Fruit fly (Drosophila melanogaster) whole organism, embryonic: Measurements from ENCODE around the gene CG14326.

ENCODE experiments used
- ATbp ChIP-seq: fragments of 200-800 bp; sonication (Bioruptor generic); optimal IDR thresholded peaks from 2 replicates; lab custom pipeline; 2017; ENCODE audit warnings: missing biosample characterization, mild to moderate bottlenecking, missing genetic modification characterization, missing genetic modification reagents
- Asciz ChIP-seq: fragments of 200-800 bp; sonication (Bioruptor generic); optimal IDR thresholded peaks from 2 replicates; lab custom pipeline; 2017; ENCODE audit warnings: missing biosample characterization, mild to moderate bottlenecking, missing genetic modification characterization, missing genetic modification reagents
- CG10979 ChIP-seq: fragments of 200-800 bp; sonication (Bioruptor generic); optimal IDR thresholded peaks from 2 replicates; lab custom pipeline; 2018; ENCODE audit warnings: missing biosample characterization, mild to moderate bottlenecking, missing genetic modification characterization, moderate library complexity
- CG11504 ChIP-seq: fragments of 200-800 bp; sonication (Bioruptor generic); optimal IDR thresholded peaks from 3 replicates; lab custom pipeline; 2019; ENCODE audit warnings: missing biosample characterization, mild to moderate bottlenecking, missing genetic modification characterization, moderate library complexity
- CG11723 ChIP-seq: fragments of 200-800 bp; sonication (Bioruptor generic); optimal IDR thresholded peaks from 2 replicates; lab custom pipeline; 2017; ENCODE audit warnings: missing biosample characterization, mild to moderate bottlenecking, missing genetic modification characterization
- CG13123 ChIP-seq: fragments of 200-800 bp; sonication (Bioruptor generic); optimal IDR thresholded peaks from 2 replicates; lab custom pipeline; 2016; ENCODE audit warnings: missing biosample characterization, missing genetic modification characterization
- CG13287 ChIP-seq: fragments of 200-800 bp; sonication (Bioruptor generic); IDR thresholded peaks from 2 replicates; pipeline ENCODE4 v1.3.6; 2022; ENCODE audit warnings: missing biosample characterization, missing genetic modification characterization; ENCODE audit not compliant: partially characterized antibody
- CG15514 ChIP-seq: fragments of 200-800 bp; sonication (Bioruptor generic); optimal IDR thresholded peaks from 3 replicates; lab custom pipeline; 2017; ENCODE audit warnings: missing biosample characterization, missing genetic modification characterization, mild to moderate bottlenecking, moderate library complexity, missing genetic modification reagents
- CG2199 ChIP-seq: fragments of 200-800 bp; sonication (Bioruptor generic); IDR thresholded peaks from 3 replicates; pipeline ENCODE4 v1.3.6; 2022; ENCODE audit warnings: missing biosample characterization, missing genetic modification characterization
- CG2678 ChIP-seq: fragments of 200-800 bp; sonication (Bioruptor generic); optimal IDR thresholded peaks from 3 replicates; lab custom pipeline; 2019; ENCODE audit warnings: missing biosample characterization, mild to moderate bottlenecking, missing genetic modification characterization, moderate library complexity
- CG31441 ChIP-seq: fragments of 200-800 bp; sonication (Bioruptor generic); IDR thresholded peaks from 2 replicates; pipeline ENCODE4 v1.3.6; 2022; ENCODE audit warnings: missing biosample characterization, missing genetic modification characterization
- CG34224 ChIP-seq: fragments of 200-800 bp; sonication (Bioruptor generic); IDR thresholded peaks from 3 replicates; pipeline ENCODE4 v1.3.6; 2022; ENCODE audit warnings: missing biosample characterization, missing genetic modification characterization; ENCODE audit not compliant: partially characterized antibody
- CG4328 ChIP-seq: fragments of 200-800 bp; sonication (Bioruptor generic); optimal IDR thresholded peaks from 3 replicates; lab custom pipeline; 2017; ENCODE audit warnings: missing biosample characterization, missing genetic modification reagents, missing genetic modification characterization
- CG4707 ChIP-seq: fragments of 200-800 bp; sonication (Bioruptor generic); optimal IDR thresholded peaks from 2 replicates; lab custom pipeline; 2018; ENCODE audit warnings: missing biosample characterization, mild to moderate bottlenecking, missing genetic modification characterization, moderate library complexity
- CG4854 ChIP-seq: fragments of 200-800 bp; sonication (Bioruptor generic); optimal IDR thresholded peaks from 2 replicates; lab custom pipeline; 2016; ENCODE audit warnings: missing biosample characterization, missing genetic modification characterization, inconsistent platforms
- CG6689 ChIP-seq: fragments of 200-800 bp; sonication (Bioruptor generic); IDR thresholded peaks from 2 replicates; pipeline ENCODE4 v1.3.6; 2022; ENCODE audit warnings: missing biosample characterization, missing genetic modification characterization
- CG8290 ChIP-seq, 3 experiments: fragments of 200-800 bp; sonication (Bioruptor generic); optimal IDR thresholded peaks; 2 replicates each; lab custom pipeline; 2016 to 2019; ENCODE audit warnings: missing biosample characterization in 3 of 3, missing genetic modification characterization in 3 of 3, mild to moderate bottlenecking in 2 of 3, moderate library complexity in 1 of 3
- CG8924 ChIP-seq: fragments of 200-800 bp; optimal IDR thresholded peaks from 3 replicates; lab custom pipeline; 2019; ENCODE audit warnings: missing biosample characterization, mild to moderate bottlenecking, missing genetic modification characterization, moderate library complexity
- Deaf1 ChIP-seq: fragments of 200-800 bp; optimal IDR thresholded peaks from 3 replicates; lab custom pipeline; 2019; ENCODE audit warnings: missing biosample characterization, mild to moderate bottlenecking, missing genetic modification characterization, moderate library complexity
- Gug ChIP-seq: fragments of 200-800 bp; sonication (Bioruptor generic); IDR thresholded peaks from 4 replicates; pipeline ENCODE4 v1.3.6; 2022; ENCODE audit warnings: missing biosample characterization, missing genetic modification characterization
- HHEX ChIP-seq: fragments of 200-800 bp; sonication (Bioruptor generic); optimal IDR thresholded peaks from 3 replicates; lab custom pipeline; 2017; ENCODE audit warnings: missing biosample characterization, mild to moderate bottlenecking, missing genetic modification characterization, missing genetic modification reagents
- HLH3B ChIP-seq: fragments of 200-800 bp; sonication (Bioruptor generic); IDR thresholded peaks from 2 replicates; pipeline ENCODE4 v1.3.6; 2022; ENCODE audit warnings: missing biosample characterization, missing genetic modification characterization
- HLHmδ ChIP-seq: fragments of 200-800 bp; sonication (Bioruptor generic); optimal IDR thresholded peaks from 2 replicates; lab custom pipeline; 2018; ENCODE audit warnings: missing biosample characterization, mild to moderate bottlenecking, missing genetic modification characterization, moderate library complexity
- Hey ChIP-seq: fragments of 200-800 bp; sonication (Bioruptor generic); optimal IDR thresholded peaks from 3 replicates; lab custom pipeline; 2018; ENCODE audit warnings: missing biosample characterization, mild to moderate bottlenecking, missing genetic modification characterization
- Hr3 ChIP-seq: fragments of 200-800 bp; sonication (Bioruptor generic); optimal IDR thresholded peaks from 3 replicates; lab custom pipeline; 2016; ENCODE audit warnings: missing biosample characterization, missing genetic modification characterization
- Hr51 ChIP-seq, 2 experiments: fragments of 200-800 bp; sonication (Bioruptor generic); optimal IDR thresholded peaks; 2 replicates in 1 of 2; 3 replicates in 1 of 2; lab custom pipeline; 2016 to 2018; ENCODE audit warnings: missing biosample characterization in 2 of 2, missing genetic modification characterization in 2 of 2, mild to moderate bottlenecking in 1 of 2, moderate library complexity in 1 of 2
- MBD-R2 ChIP-seq: fragments of 200-800 bp; sonication (Bioruptor generic); IDR thresholded peaks from 2 replicates; pipeline ENCODE4 v1.3.6; 2022; ENCODE audit warnings: missing biosample characterization, missing genetic modification characterization
- MTF-1 ChIP-seq: fragments of 200-800 bp; sonication (Bioruptor generic); optimal IDR thresholded peaks from 2 replicates; lab custom pipeline; 2018; ENCODE audit warnings: missing biosample characterization, mild to moderate bottlenecking, missing genetic modification characterization, borderline replicate concordance
- Neu2 ChIP-seq: fragments of 200-800 bp; sonication (Bioruptor generic); optimal IDR thresholded peaks from 3 replicates; lab custom pipeline; 2016; ENCODE audit warnings: missing biosample characterization, missing genetic modification characterization, borderline replicate concordance
- Nf-YB ChIP-seq: fragments of 200-800 bp; sonication (Bioruptor generic); optimal IDR thresholded peaks from 3 replicates; lab custom pipeline; 2019; ENCODE audit warnings: missing biosample characterization, mild to moderate bottlenecking, missing genetic modification characterization, moderate library complexity
- Optix ChIP-seq: fragments of 200-800 bp; sonication (Bioruptor generic); IDR thresholded peaks from 3 replicates; pipeline ENCODE4 v1.3.6; 2022; ENCODE audit warnings: missing biosample characterization, missing genetic modification characterization
- Sin3A ChIP-seq: fragments of >200 bp; optimal IDR thresholded peaks from 2 replicates; lab custom pipeline; 2018
- Six4 ChIP-seq: fragments of 200-800 bp; sonication (Bioruptor generic); optimal IDR thresholded peaks from 2 replicates; lab custom pipeline; 2016; ENCODE audit warnings: missing biosample characterization, missing genetic modification characterization
- Trl ChIP-seq, 3 experiments: fragments of >200 bp in 2 of 3; fragments of 200-800 bp in 1 of 3; sonication (Bioruptor generic) in 1 of 3; optimal IDR thresholded peaks; 2 replicates in 1 of 3; 3 replicates in 2 of 3; lab custom pipeline; 2016 to 2017; ENCODE audit warnings: missing biosample characterization in 1 of 3, missing genetic modification characterization in 1 of 3
- ac ChIP-seq: fragments of 200-800 bp; sonication (Bioruptor generic); optimal IDR thresholded peaks from 3 replicates; lab custom pipeline; 2017; ENCODE audit warnings: missing biosample characterization, mild to moderate bottlenecking, missing genetic modification characterization
- bcd ChIP-seq: fragments of 200-800 bp; sonication (Bioruptor generic); optimal IDR thresholded peaks from 2 replicates; lab custom pipeline; 2017; ENCODE audit warnings: missing biosample characterization, mild to moderate bottlenecking, missing genetic modification characterization
- bowl ChIP-seq: fragments of 200-800 bp; sonication (Bioruptor generic); IDR thresholded peaks from 2 replicates; pipeline ENCODE4 v1.3.6; 2022; ENCODE audit warnings: missing biosample characterization, missing genetic modification characterization
- cas ChIP-seq: fragments of 200-800 bp; sonication (Bioruptor generic); IDR thresholded peaks from 2 replicates; pipeline ENCODE4 v1.3.6; 2022; ENCODE audit warnings: missing biosample characterization, missing genetic modification characterization
- caup ChIP-seq: fragments of 200-800 bp; sonication (Bioruptor generic); optimal IDR thresholded peaks from 3 replicates; lab custom pipeline; 2017; ENCODE audit warnings: missing biosample characterization, mild to moderate bottlenecking, missing genetic modification characterization, moderate library complexity; ENCODE audit not compliant: severe bottlenecking
- dati ChIP-seq: fragments of 200-800 bp; sonication (Bioruptor generic); IDR thresholded peaks from 2 replicates; pipeline ENCODE4 v1.3.6; 2022; ENCODE audit warnings: missing biosample characterization, missing genetic modification characterization
- dimm ChIP-seq: fragments of 200-800 bp; sonication (Bioruptor generic); IDR thresholded peaks from 2 replicates; pipeline ENCODE4 v1.3.6; 2022; ENCODE audit warnings: missing biosample characterization, missing genetic modification characterization
- exex ChIP-seq: fragments of 200-800 bp; sonication (Bioruptor generic); optimal IDR thresholded peaks from 4 replicates; lab custom pipeline; 2018; ENCODE audit warnings: missing biosample characterization, mild to moderate bottlenecking, missing genetic modification characterization, moderate library complexity
- fd102C ChIP-seq: fragments of 200-800 bp; sonication (Bioruptor generic); optimal IDR thresholded peaks from 2 replicates; lab custom pipeline; 2018; ENCODE audit warnings: missing biosample characterization, mild to moderate bottlenecking, missing genetic modification characterization, moderate library complexity
- hth ChIP-seq: fragments of >200 bp; optimal IDR thresholded peaks from 2 replicates; lab custom pipeline; 2017; ENCODE audit warnings: inconsistent platforms
- onecut ChIP-seq: fragments of 200-800 bp; sonication (Bioruptor generic); IDR thresholded peaks from 2 replicates; pipeline ENCODE4 v1.3.6; 2022; ENCODE audit warnings: missing biosample characterization, missing genetic modification characterization
- phol ChIP-seq: fragments of 200-800 bp; sonication (Bioruptor generic); optimal IDR thresholded peaks from 3 replicates; lab custom pipeline; 2018; ENCODE audit warnings: missing biosample characterization, mild to moderate bottlenecking, missing genetic modification characterization, moderate library complexity
- sqz ChIP-seq: fragments of 200-800 bp; sonication (Bioruptor generic); optimal IDR thresholded peaks from 3 replicates; lab custom pipeline; 2018; ENCODE audit warnings: missing biosample characterization, mild to moderate bottlenecking, missing genetic modification characterization
- trh ChIP-seq: fragments of 200-800 bp; sonication (Bioruptor generic); optimal IDR thresholded peaks from 2 replicates; lab custom pipeline; 2016; ENCODE audit warnings: missing biosample characterization, missing genetic modification characterization
- unpg ChIP-seq: fragments of 200-800 bp; sonication (Bioruptor generic); optimal IDR thresholded peaks from 3 replicates; lab custom pipeline; 2018; ENCODE audit warnings: missing biosample characterization, mild to moderate bottlenecking, missing genetic modification characterization, moderate library complexity

Gene CG14326

DNA sequence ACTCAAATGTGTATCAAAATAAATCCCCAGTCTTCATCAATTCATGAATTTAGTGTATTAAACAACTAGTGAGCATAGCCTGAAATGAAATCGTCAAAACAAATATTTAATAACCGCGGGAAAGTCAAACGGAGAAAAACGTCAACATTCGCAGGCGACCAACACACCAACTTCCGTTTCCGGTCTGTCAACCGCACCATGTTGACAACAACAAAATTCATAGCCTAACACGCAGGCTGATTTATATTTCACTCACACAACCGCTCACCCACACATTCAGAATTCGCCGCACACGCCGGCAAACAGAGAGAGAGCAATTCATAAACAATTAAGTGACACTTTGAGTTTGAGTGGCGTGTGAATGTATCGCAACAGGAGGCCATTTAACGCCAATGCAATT, 36.1 kb downstream of the CG14326 start (continued):
- peak; percentile 15 for TF ChIP-seq CG11504 (tag; lab: Kevin White, UChicago)
- peak; percentile 53 for TF ChIP-seq MTF-1 (GFP tag; lab: Kevin White, UChicago)
- peak; percentile 3 for TF ChIP-seq bcd (GFP tag; lab: Kevin White, UChicago)
- no peak for TF ChIP-seq HLH3B (GFP tag; lab: Robert Waterston, UW)
- TF ChIP-seq Neu2 (GFP tag; lab: Kevin White, UChicago), result peak; percentile 8
- no peak for TF ChIP-seq hth (lab: Kevin White, UChicago)
- no peak for TF ChIP-seq Sin3A (lab: Kevin White, UChicago)
- TF ChIP-seq CG4328 (GFP tag; lab: Kevin White, UChicago), result no peak
- no peak for TF ChIP-seq CG8924 (tag; lab: Kevin White, UChicago)
- no peak for TF ChIP-seq MBD-R2 (GFP tag; lab: Robert Waterston, UW)
- TF ChIP-seq dimm (GFP tag; lab: Robert Waterston, UW), result 0 out of 2 replicates have a peak, but pooled peaks have one; percentile 13
- TF ChIP-seq ac (GFP tag; lab: Kevin White, UChicago), result peak; percentile 60
- TF ChIP-seq ATbp (GFP tag; lab: Kevin White, UChicago), result peak; percentile 58
- TF ChIP-seq exex (tag; lab: Kevin White, UChicago), result no peak
- peak; percentile 47 for TF ChIP-seq CG4707
- TF ChIP-seq CG15514 (GFP tag; lab: Kevin White, UChicago), result no peak
- TF ChIP-seq HLHmδ (GFP tag; lab: Kevin White, UChicago), result peak; percentile 88
- peak; percentile 50 for TF ChIP-seq phol
- no peak for TF ChIP-seq CG6689 (GFP tag; lab: Robert Waterston, UW)
- TF ChIP-seq Gug (GFP tag; lab: Robert Waterston, UW), result no peak
- no peak for TF ChIP-seq bowl (GFP tag; lab: Robert Waterston, UW)
- peak; percentile 7 for TF ChIP-seq sqz
- no peak for TF ChIP-seq CG13123 (GFP tag; lab: Kevin White, UChicago)
- TF ChIP-seq Hr51 (GFP tag; optimal IDR thresholded peaks at IDR 0.05; lab: Kevin White, UChicago), result peak in 1 of 2 experiments; percentile 26
- TF ChIP-seq CG2199 (GFP tag; lab: Robert Waterston, UW), result 0 out of 3 replicates have a peak, but pooled peaks have one; percentile 76
- TF ChIP-seq CG13287 (GFP tag; lab: Robert Waterston, UW), result no peak
- TF ChIP-seq CG11723, result peak; percentile 22
- peak; percentile 57 for TF ChIP-seq unpg
- TF ChIP-seq CG4854, result no peak
- no peak for TF ChIP-seq CG2678 (tag; lab: Kevin White, UChicago)
- peak; percentile 24 for TF ChIP-seq HHEX (GFP tag; lab: Kevin White, UChicago)
- no peak; the same call in 2 of the 3 replicates for TF ChIP-seq Optix (GFP tag; lab: Robert Waterston, UW)
- TF ChIP-seq Deaf1 (tag; lab: Kevin White, UChicago), result no peak
- TF ChIP-seq Hey, result peak; percentile 47
- no peak for TF ChIP-seq Six4 (GFP tag; lab: Kevin White, UChicago)
- no peak for TF ChIP-seq Trl (optimal IDR thresholded peaks at IDR 0.05; lab: Kevin White, UChicago)
- no peak for TF ChIP-seq Trl (GFP tag; optimal IDR thresholded peaks at IDR 0.05; lab: Kevin White, UChicago)
- TF ChIP-seq dati (GFP tag; lab: Robert Waterston, UW), result no peak
- no peak for TF ChIP-seq Nf-YB (GFP tag; lab: Kevin White, UChicago)
- TF ChIP-seq CG31441 (GFP tag; lab: Robert Waterston, UW), result 0 out of 2 replicates have a peak, but pooled peaks have one; percentile 18
- TF ChIP-seq cas (GFP tag; lab: Robert Waterston, UW), result no peak
- no peak for TF ChIP-seq CG8290 (GFP tag; optimal IDR thresholded peaks at IDR 0.05; lab: Kevin White, UChicago)
- peak; percentile 41 to 76 for TF ChIP-seq CG8290 (tag; optimal IDR thresholded peaks at IDR 0.05; lab: Kevin White, UChicago)
- no peak for TF ChIP-seq Hr3 (GFP tag; lab: Kevin White, UChicago)
- TF ChIP-seq onecut, result peak; percentile 44
- TF ChIP-seq CG10979, result peak; percentile 41
- TF ChIP-seq trh, result no peak
- peak; percentile 38 for TF ChIP-seq Asciz (GFP tag; lab: Kevin White, UChicago)
- TF ChIP-seq caup (GFP tag; lab: Kevin White, UChicago), result peak; percentile 10
- no peak for TF ChIP-seq CG34224
- peak; percentile 82 for TF ChIP-seq fd102C (GFP tag; lab: Kevin White, UChicago)
